Fruit fly (Drosophila melanogaster): ENCODE measurements around the gene CG3437.

dm6 chr3L:9487586-9487985, 30.1 kb upstream of the CG3437 start, which contains the start of gene pall:
- TF ChIP-seq Hr39 (GFP tag; optimal IDR thresholded peaks at IDR 0.05): no peak
- TF ChIP-seq CG16779 (tag; optimal IDR thresholded peaks at IDR 0.05): no peak
- no peak for TF ChIP-seq Eip75B (GFP tag; optimal IDR thresholded peaks at IDR 0.05)
- no peak for TF ChIP-seq lz (GFP tag; optimal IDR thresholded peaks at IDR 0.05)
- TF ChIP-seq CG7368 (GFP tag; optimal IDR thresholded peaks at IDR 0.05): no peak
- no peak for TF ChIP-seq fd85E (GFP tag; optimal IDR thresholded peaks at IDR 0.05)
- no peak for TF ChIP-seq Blimp-1 (GFP tag; optimal IDR thresholded peaks at IDR 0.05)
- no peak for TF ChIP-seq Sox102F (GFP tag; optimal IDR thresholded peaks at IDR 0.05)
- TF ChIP-seq Sox15 (GFP tag; optimal IDR thresholded peaks at IDR 0.05): no peak
- no peak for TF ChIP-seq dac (GFP tag; optimal IDR thresholded peaks at IDR 0.05)

Data from whole organism, prepupa.